Worm (Caenorhabditis elegans): Measurements from ENCODE around the gene C24H11.2.

C24H11.2 gene

ce11 chrIII:11808818-11809217, 16.7 kb upstream of the C24H11.2 start, which contains the start of gene C18D11.9:
C18D11.9 (plus strand) TSS chrIII:11809118.
- TF ChIP-seq zip-11 (GFP tag; IDR thresholded peaks at IDR 0.05) (no peak), cey-2 (tag; optimal IDR thresholded peaks at IDR 0.05; ENCODE audit: borderline replicate concordance, insufficient read depth) (no peak), T26A8.4 (GFP tag; IDR thresholded peaks at IDR 0.05) (no peak), mep-1 (tag; optimal IDR thresholded peaks at IDR 0.05) (no peak), D1046.2 (GFP tag; IDR thresholded peaks at IDR 0.05) (no peak), set-16 (GFP tag; IDR thresholded peaks at IDR 0.05) (no peak), zip-2 (tag; optimal IDR thresholded peaks at IDR 0.05) (no peak), daf-19 (GFP tag; conservative IDR thresholded peaks at IDR 0.05) (no peak), ces-1 (GFP tag; optimal IDR thresholded peaks at IDR 0.05) (no peak), nhr-48 (tag; optimal IDR thresholded peaks at IDR 0.05) (no peak), pqm-1 (tag; optimal IDR thresholded peaks at IDR 0.05) (no peak), lin-29 (GFP tag; IDR thresholded peaks at IDR 0.05) (no peak), rbr-2 (tag; optimal IDR thresholded peaks at IDR 0.05) (no peak), T20F7.1 (GFP tag; optimal IDR thresholded peaks at IDR 0.05) (no peak), lir-3 (tag; optimal IDR thresholded peaks at IDR 0.05) (no peak), nhr-11 (tag; optimal IDR thresholded peaks at IDR 0.05) (no peak), mdl-1 (tag; optimal IDR thresholded peaks at IDR 0.05) (no peak), dmd-6 (GFP tag; IDR thresholded peaks at IDR 0.05) (no peak), skn-1 (tag; optimal IDR thresholded peaks at IDR 0.05) (no peak)

ce11 chrIII:11807418-11807817, 15.3 kb upstream of the C24H11.2 start, which contains the start of gene C18D11.10:
C18D11.10 (plus strand) TSS chrIII:11807718.
- no peak for TF ChIP-seq dve-1 (tag; optimal IDR thresholded peaks at IDR 0.05; ENCODE audit: insufficient read depth)
- TF ChIP-seq cey-2 (tag; optimal IDR thresholded peaks at IDR 0.05; ENCODE audit: borderline replicate concordance, insufficient read depth): no peak
- no peak for TF ChIP-seq lin-15B (tag; optimal IDR thresholded peaks at IDR 0.05)
- no peak for TF ChIP-seq ceh-20 (GFP tag; IDR thresholded peaks at IDR 0.05)
- TF ChIP-seq F10B5.3 (tag; optimal IDR thresholded peaks at IDR 0.05): no peak
- TF ChIP-seq lim-7 (GFP tag; IDR thresholded peaks at IDR 0.05): no peak
- no peak for TF ChIP-seq daf-16 (GFP tag; optimal IDR thresholded peaks at IDR 0.05)
- TF ChIP-seq daf-16 (tag; optimal IDR thresholded peaks at IDR 0.05): no peak
- TF ChIP-seq mdl-1 (tag; optimal IDR thresholded peaks at IDR 0.05): no peak
- no peak for TF ChIP-seq mes-2 (tag; optimal IDR thresholded peaks at IDR 0.05; ENCODE audit: poor library complexity, severe bottlenecking)
- no peak for TF ChIP-seq gei-8 (GFP tag; optimal IDR thresholded peaks at IDR 0.05)
- no peak for TF ChIP-seq hmg-1.1 (GFP tag; IDR thresholded peaks at IDR 0.05)
- no peak for TF ChIP-seq madf-9 (GFP tag; conservative IDR thresholded peaks at IDR 0.05)
- no peak for TF ChIP-seq unc-62 (GFP tag; optimal IDR thresholded peaks at IDR 0.05 in 1 of 2)
- TF ChIP-seq unc-62 (tag; optimal IDR thresholded peaks at IDR 0.05): no peak
- no peak for TF ChIP-seq Y48G9A.11 (GFP tag; IDR thresholded peaks at IDR 0.05)
- no peak for TF ChIP-seq nhr-76 (tag; optimal IDR thresholded peaks at IDR 0.05)
- TF ChIP-seq ama-1 (optimal IDR thresholded peaks at IDR 0.05): no peak
- TF ChIP-seq duxl-1 (tag; optimal IDR thresholded peaks at IDR 0.05; ENCODE audit: poor library complexity): no peak
- TF ChIP-seq egl-27 (tag; optimal IDR thresholded peaks at IDR 0.05): no peak

ce11 chrIII:11806695-11807094, 14.6 kb upstream of the C24H11.2 start, which contains the start of gene C18D11.7:
C18D11.7 (minus strand) TSS chrIII:11806795.
- TF ChIP-seq unc-62 (GFP tag; optimal IDR thresholded peaks at IDR 0.05 in 1 of 2): peak in 1 of 2 experiments; percentile 2
- TF ChIP-seq unc-62 (tag; optimal IDR thresholded peaks at IDR 0.05): no peak
- no peak for TF ChIP-seq pqm-1 (tag; optimal IDR thresholded peaks at IDR 0.05)

- TF ChIP-seq egl-27 (tag; optimal IDR thresholded peaks at IDR 0.05) (no peak), nhr-48 (tag; optimal IDR thresholded peaks at IDR 0.05) (no peak)
Observed at ce11 chrIII:11795448-11795847, 3.3 kb upstream of the C24H11.2 start, which contains the start of gene twk-39. twk-39 (plus strand) TSS chrIII:11795748.

Measured in whole organism, L4 larva.